Worm (Caenorhabditis elegans): ENCODE data around the gene str-164.

ce11 chrIV:4977176-4977693, 16.7 kb downstream of the str-164 start, which contains the start of gene E03H12.5:
- TF ChIP-seq zfp-3 (GFP tag; conservative IDR thresholded peaks at IDR 0.05) (no peak), hlh-11 (tag; optimal IDR thresholded peaks at IDR 0.05) (no peak), mdl-1 (tag; optimal IDR thresholded peaks at IDR 0.05) (no peak), vab-7 (GFP tag; IDR thresholded peaks at IDR 0.05) (no peak)
